Worm (Caenorhabditis elegans): ENCODE data around the gene lin-26.

DNA sequence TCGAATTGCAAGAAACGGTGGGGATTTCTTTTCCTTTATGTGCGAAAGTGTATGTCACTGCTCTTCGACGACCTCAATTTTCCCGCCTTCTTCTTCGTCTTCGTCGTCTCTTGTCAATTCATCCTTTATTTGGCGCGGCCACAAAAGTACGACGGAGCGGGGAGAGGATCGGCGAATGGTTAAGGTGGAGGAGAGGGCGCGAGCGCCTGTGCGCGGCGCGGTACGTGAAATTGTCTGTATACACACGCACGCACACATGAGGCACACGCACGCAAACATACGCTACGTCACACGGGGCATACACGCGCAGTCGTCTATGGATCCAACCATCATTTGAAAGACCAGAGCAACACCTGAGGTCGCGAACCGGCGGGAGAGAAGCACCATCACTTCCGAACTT is 46.7 kb upstream of the lin-26 start:
- no peak for TF ChIP-seq flt-1 (GFP tag; IDR thresholded peaks at IDR 0.05)
- no peak for TF ChIP-seq tab-1 (GFP tag; IDR thresholded peaks at IDR 0.05)
- TF ChIP-seq ztf-23 (GFP tag; IDR thresholded peaks at IDR 0.05), result no peak
- no peak for TF ChIP-seq med-1 (GFP tag; optimal IDR thresholded peaks at IDR 0.05; ENCODE audit: insufficient read depth)
- TF ChIP-seq klf-2 (GFP tag; conservative IDR thresholded peaks at IDR 0.05), result no peak
- no peak for TF ChIP-seq ref-1 (GFP tag; conservative IDR thresholded peaks at IDR 0.05)
- TF ChIP-seq T22C8.4 (GFP tag; IDR thresholded peaks at IDR 0.05), result no peak

All from whole organism, midembryonic.